Fruit fly (Drosophila melanogaster): ENCODE data around the gene CG43349.

The CG43349 gene

DNA sequence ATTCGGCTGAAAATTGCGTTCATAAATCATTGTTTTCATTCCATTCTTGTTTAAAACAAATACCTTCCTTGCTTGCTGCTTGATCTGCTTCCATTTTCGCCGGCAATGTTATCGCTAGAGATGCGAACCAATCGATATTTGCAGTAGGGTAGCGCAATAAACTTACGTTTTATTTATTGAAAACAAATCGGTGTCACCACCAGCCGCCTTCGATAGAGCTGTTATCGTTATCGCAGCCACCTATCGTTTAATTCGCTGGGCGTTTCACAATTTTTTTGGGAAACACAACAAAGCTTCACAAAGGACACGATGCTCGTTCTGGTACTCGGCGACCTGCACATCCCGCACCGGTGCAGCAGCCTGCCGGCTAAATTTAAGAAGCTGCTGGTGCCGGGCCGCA lies 49.5 kb upstream of the CG43349 start, which contains the start of the genes Tfb4 and Vps29 (continued):
- TF ChIP-seq CG33557 (GFP tag; optimal IDR thresholded peaks at IDR 0.05) (no peak), Abd-B (GFP tag; optimal IDR thresholded peaks at IDR 0.05) (no peak), CG1602 (GFP tag; optimal IDR thresholded peaks at IDR 0.05) (no peak), CG7372 (GFP tag; IDR thresholded peaks at IDR 0.05) (no peak; the same call in 1 of the 2 replicates), usp (GFP tag; optimal IDR thresholded peaks at IDR 0.05) (no peak), CG10321 (GFP tag; IDR thresholded peaks at IDR 0.05) (no peak), gce (GFP tag; IDR thresholded peaks at IDR 0.05) (no peak; the same call in 2 of the 3 replicates), D19B (GFP tag; optimal IDR thresholded peaks at IDR 0.05) (no peak), CG16779 (GFP tag; IDR thresholded peaks at IDR 0.05) (0 out of 2 replicates have a peak, but pooled peaks have one; percentile 38), disco-r (GFP tag; optimal IDR thresholded peaks at IDR 0.05) (no peak), CG7987 (GFP tag; optimal IDR thresholded peaks at IDR 0.05) (peak; percentile 44), CG10147 (GFP tag; optimal IDR thresholded peaks at IDR 0.05) (no peak), shn (GFP tag; optimal IDR thresholded peaks at IDR 0.05) (peak; percentile 18), gsb (GFP tag; IDR thresholded peaks at IDR 0.05) (no peak), Ada2b (GFP tag; IDR thresholded peaks at IDR 0.05) (peak; percentile 47; the same call in 1 of the 2 replicates), CG3995 (GFP tag; optimal IDR thresholded peaks at IDR 0.05) (no peak), esg (GFP tag; conservative IDR thresholded peaks at IDR 0.05) (no peak), CG10543 (GFP tag; optimal IDR thresholded peaks at IDR 0.05) (no peak), cwo (GFP tag; optimal IDR thresholded peaks at IDR 0.05) (no peak), CG14860 (GFP tag; IDR thresholded peaks at IDR 0.05; ENCODE audit: partially characterized antibody) (peak; percentile 93), bsh (GFP tag; optimal IDR thresholded peaks at IDR 0.05) (peak in 1 of 2 experiments; percentile 28), grn (GFP tag; optimal IDR thresholded peaks at IDR 0.05) (no peak), CG4424 (GFP tag; optimal IDR thresholded peaks at IDR 0.05) (no peak), NC2α (GFP tag; optimal IDR thresholded peaks at IDR 0.05) (no peak), ci (GFP tag; IDR thresholded peaks at IDR 0.05) (peak; percentile 87), maf-S (GFP tag; optimal IDR thresholded peaks at IDR 0.05) (peak; percentile 31), Hey (tag; optimal IDR thresholded peaks at IDR 0.05) (no peak), danr (GFP tag; IDR thresholded peaks at IDR 0.05) (no peak), Vsx1 (GFP tag; optimal IDR thresholded peaks at IDR 0.05) (no peak), fru (optimal IDR thresholded peaks at IDR 0.05) (no peak), dpn (GFP tag; optimal IDR thresholded peaks at IDR 0.05) (peak; percentile 28 to 73), CG34422 (GFP tag; IDR thresholded peaks at IDR 0.05) (peak; percentile 68; the same call in 1 of the 3 replicates), gcm (GFP tag; optimal IDR thresholded peaks at IDR 0.05) (peak; percentile 21), onecut (GFP tag; IDR thresholded peaks at IDR 0.05) (no peak), Spps (tag; optimal IDR thresholded peaks at IDR 0.05) (no peak), Atf-2 (GFP tag; optimal IDR thresholded peaks at IDR 0.05) (no peak), CG9437 (GFP tag; optimal IDR thresholded peaks at IDR 0.05) (no peak), CG12236 (GFP tag; optimal IDR thresholded peaks at IDR 0.05) (no peak), sr (GFP tag; IDR thresholded peaks at IDR 0.05) (no peak), CG10959 (GFP tag; IDR thresholded peaks at IDR 0.05) (no peak)

dm6 chr2L:1152693-1153092 lies 47.3 kb upstream of the CG43349 start:
- no peak for TF ChIP-seq CG15269 (tag; optimal IDR thresholded peaks at IDR 0.05)
- peak; percentile 83 for TF ChIP-seq Hr39 (optimal IDR thresholded peaks at IDR 0.05)

Data from whole organism, embryonic.